Worm (Caenorhabditis elegans): Measurements from ENCODE around the gene vpat-1.

The vpat-1 gene

ce11 chrX:1021835-1022311, 24.1 kb downstream of the vpat-1 start:
- peak; percentile 89 for TF ChIP-seq lin-39 (tag; optimal IDR thresholded peaks at IDR 0.05)
- no peak for TF ChIP-seq skn-1 (tag; optimal IDR thresholded peaks at IDR 0.05)
- TF ChIP-seq lin-15B (tag; optimal IDR thresholded peaks at IDR 0.05) = peak; percentile 7
- TF ChIP-seq hmg-11 (tag; optimal IDR thresholded peaks at IDR 0.05) = peak; percentile 66
- TF ChIP-seq nhr-11 (tag; optimal IDR thresholded peaks at IDR 0.05) = no peak
- peak; percentile 1 for TF ChIP-seq fkh-10 (GFP tag; optimal IDR thresholded peaks at IDR 0.05)
- no peak for TF ChIP-seq R02D3.7 (tag; optimal IDR thresholded peaks at IDR 0.05)
- TF ChIP-seq snpc-4 (tag; optimal IDR thresholded peaks at IDR 0.05) = no peak
- TF ChIP-seq nhr-76 (tag; optimal IDR thresholded peaks at IDR 0.05) = no peak

DNA sequence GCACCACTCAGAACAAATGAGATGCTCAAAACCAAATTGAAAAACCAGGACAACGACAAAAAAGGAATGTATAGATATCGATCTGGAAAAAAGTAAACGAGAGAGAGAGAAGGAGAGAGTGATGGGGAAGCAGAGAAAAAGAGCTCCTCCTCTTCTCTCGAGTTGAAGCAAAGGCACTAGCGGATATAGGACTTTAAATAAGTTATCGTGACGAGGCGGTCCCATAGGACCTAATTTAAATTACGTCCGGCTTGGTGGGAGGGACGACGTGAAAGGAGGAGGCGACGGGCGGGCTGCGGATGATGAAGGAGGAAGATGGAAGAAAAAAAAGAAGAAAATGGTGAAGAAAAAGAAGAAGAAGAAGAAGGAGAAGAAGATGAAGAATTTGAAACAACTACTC, 27.4 kb downstream of the vpat-1 start:
- peak; percentile 5 for TF ChIP-seq fkh-10 (GFP tag; optimal IDR thresholded peaks at IDR 0.05)
- no peak for TF ChIP-seq jun-1 (tag; optimal IDR thresholded peaks at IDR 0.05)
- peak; percentile 27 for TF ChIP-seq zag-1 (tag; optimal IDR thresholded peaks at IDR 0.05)
- peak; percentile 42 for TF ChIP-seq nfya-1 (tag; optimal IDR thresholded peaks at IDR 0.05; ENCODE audit: insufficient read depth)
- TF ChIP-seq nhr-76 (tag; optimal IDR thresholded peaks at IDR 0.05) = no peak
- TF ChIP-seq hmg-11 (tag; optimal IDR thresholded peaks at IDR 0.05) = peak; percentile 50

DNA sequence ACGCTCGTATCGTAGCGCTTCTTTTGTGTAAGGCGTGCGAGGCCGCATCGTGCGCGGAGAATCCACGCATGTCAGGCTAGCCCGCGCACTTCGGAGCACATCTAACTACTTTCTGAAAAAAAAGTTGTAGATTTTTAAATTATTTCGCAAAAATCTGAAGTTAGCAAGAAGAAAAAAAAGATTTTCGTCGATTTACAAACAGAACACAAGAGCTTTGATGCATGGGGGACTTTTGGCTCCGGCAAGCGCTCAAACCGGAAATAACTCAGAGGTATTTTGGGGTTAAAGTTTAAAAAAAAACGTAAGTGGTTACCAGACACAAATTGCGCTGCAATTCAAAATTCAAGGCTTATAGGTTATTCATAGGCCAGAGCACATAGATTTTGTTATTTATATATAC, 28.6 kb downstream of the vpat-1 start, which contains the start of the genes F55A4.13 and nlf-1:
Gene F55A4.13, minus strand, starts transcription at position 101 of the 400 bp plus-strand sequence.
Gene nlf-1, minus strand, starts transcription at position 112 of the 400 bp plus-strand sequence.
- TF ChIP-seq lin-39 (tag; optimal IDR thresholded peaks at IDR 0.05) (no peak), zag-1 (tag; optimal IDR thresholded peaks at IDR 0.05) (no peak), skn-1 (tag; optimal IDR thresholded peaks at IDR 0.05) (no peak), unc-62 (GFP tag; optimal IDR thresholded peaks at IDR 0.05) (no peak), pqm-1 (tag; optimal IDR thresholded peaks at IDR 0.05) (no peak), fos-1 (tag; optimal IDR thresholded peaks at IDR 0.05) (no peak), fkh-2 (tag; optimal IDR thresholded peaks at IDR 0.05) (no peak), nhr-25 (tag; optimal IDR thresholded peaks at IDR 0.05) (no peak), eor-1 (tag; optimal IDR thresholded peaks at IDR 0.05) (no peak), lsy-12 (tag; optimal IDR thresholded peaks at IDR 0.05) (no peak), mml-1 (tag; optimal IDR thresholded peaks at IDR 0.05) (no peak)

ce11 chrX:1014708-1015107, 31.3 kb downstream of the vpat-1 start:
- TF ChIP-seq fkh-2 (tag; optimal IDR thresholded peaks at IDR 0.05) (no peak), pqm-1 (tag; optimal IDR thresholded peaks at IDR 0.05) (no peak), fkh-10 (GFP tag; optimal IDR thresholded peaks at IDR 0.05) (peak; percentile 74), jun-1 (tag; optimal IDR thresholded peaks at IDR 0.05) (no peak)

DNA sequence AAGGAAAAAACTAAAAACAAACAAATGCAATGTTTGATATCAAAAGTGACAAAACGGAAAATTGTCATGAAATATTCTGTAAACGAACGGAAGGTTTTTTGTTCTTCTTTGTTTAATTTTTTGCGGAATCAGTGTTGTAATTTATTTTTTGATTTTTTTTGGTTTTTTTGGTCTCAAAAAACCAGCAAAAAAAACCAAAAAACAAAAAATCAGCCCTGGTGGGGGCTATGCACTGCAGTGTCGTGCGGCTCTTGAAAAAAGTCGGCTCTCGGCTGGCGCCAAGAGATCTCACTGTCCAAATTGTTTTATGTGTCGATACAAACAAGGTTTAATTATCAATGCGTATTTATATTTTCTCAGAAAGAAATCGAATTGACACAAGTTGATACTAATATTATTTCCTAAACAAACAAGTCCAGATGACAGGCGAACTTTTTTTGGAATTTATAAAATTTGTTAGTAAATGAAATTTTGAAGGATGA, 33.6 kb downstream of the vpat-1 start:
- TF ChIP-seq lin-15B (tag; optimal IDR thresholded peaks at IDR 0.05) = no peak
- no peak for TF ChIP-seq ztf-4 (tag; optimal IDR thresholded peaks at IDR 0.05)
- no peak for TF ChIP-seq lin-39 (tag; optimal IDR thresholded peaks at IDR 0.05)
- no peak for TF ChIP-seq unc-62 (GFP tag; optimal IDR thresholded peaks at IDR 0.05)
- TF ChIP-seq aly-2 (tag; optimal IDR thresholded peaks at IDR 0.05) = no peak
- no peak for TF ChIP-seq unc-39 (tag; optimal IDR thresholded peaks at IDR 0.05)
- TF ChIP-seq elt-2 (tag; optimal IDR thresholded peaks at IDR 0.05) = peak; percentile 50
- no peak for TF ChIP-seq hmg-11 (tag; optimal IDR thresholded peaks at IDR 0.05)
- TF ChIP-seq ZK546.5 (tag; optimal IDR thresholded peaks at IDR 0.05) = no peak
- TF ChIP-seq mdl-1 (tag; optimal IDR thresholded peaks at IDR 0.05) = no peak
- peak; percentile 95 for TF ChIP-seq ama-1 (optimal IDR thresholded peaks at IDR 0.05)
- no peak for TF ChIP-seq egl-27 (tag; optimal IDR thresholded peaks at IDR 0.05)
- peak; percentile 46 for TF ChIP-seq pha-4 (tag; optimal IDR thresholded peaks at IDR 0.05)
- no peak for TF ChIP-seq daf-12 (tag; optimal IDR thresholded peaks at IDR 0.05)
- TF ChIP-seq nhr-77 (tag; optimal IDR thresholded peaks at IDR 0.05) = no peak
- no peak for TF ChIP-seq nhr-237 (tag; optimal IDR thresholded peaks at IDR 0.05)
- no peak for TF ChIP-seq egl-5 (tag; optimal IDR thresholded peaks at IDR 0.05)
- TF ChIP-seq ceh-9 (tag; optimal IDR thresholded peaks at IDR 0.05) = no peak

Data from whole organism, L3 larva.